Worm (Caenorhabditis elegans): ENCODE measurements around the gene D1086.17.

DNA sequence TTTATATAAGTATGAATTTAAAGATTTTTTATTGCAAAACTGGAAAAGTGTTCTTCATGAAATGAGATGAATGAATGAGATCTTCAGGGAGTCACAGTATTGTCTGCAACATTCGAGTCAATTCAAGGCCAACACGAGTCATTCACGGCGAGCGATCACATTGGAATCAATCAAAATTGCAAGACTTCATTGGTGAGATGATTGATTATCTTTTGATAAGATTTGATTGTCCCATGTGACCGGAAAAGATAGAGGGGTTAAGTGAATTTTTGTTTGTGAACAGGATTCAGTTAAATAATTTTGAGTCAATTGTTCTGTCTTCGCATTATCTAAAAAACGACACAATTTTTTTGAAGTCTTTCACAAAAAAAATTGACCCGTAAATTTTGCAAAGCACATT lies 27.3 kb downstream of the D1086.17 start:
- TF ChIP-seq elt-1 (tag; optimal IDR thresholded peaks at IDR 0.05) (no peak), ceh-16 (tag; optimal IDR thresholded peaks at IDR 0.05) (no peak), ama-1 (optimal IDR thresholded peaks at IDR 0.05) (no peak), mab-5 (tag; optimal IDR thresholded peaks at IDR 0.05) (peak; percentile 24), lin-13 (GFP tag; optimal IDR thresholded peaks at IDR 0.05) (no peak), Y55F3AM.14 (GFP tag; optimal IDR thresholded peaks at IDR 0.05) (no peak), R02D3.7 (tag; optimal IDR thresholded peaks at IDR 0.05) (no peak), snpc-4 (tag; optimal IDR thresholded peaks at IDR 0.05) (no peak), ztf-11 (tag; optimal IDR thresholded peaks at IDR 0.05) (no peak), unc-55 (GFP tag; optimal IDR thresholded peaks at IDR 0.05) (no peak)

Data from whole organism, L2 larva.